Worm (Caenorhabditis elegans) whole organism, L1 larva: Measurements from ENCODE around the gene C50F4.1.

Experiments
- C04F5.9 ChIP-seq: sonication (generic microtip); optimal IDR thresholded peaks from 2 replicates; lab custom pipeline; 2016; ENCODE audit warnings: missing genetic modification characterization, missing compliant biosample characterization
- ceh-82 ChIP-seq, 3 experiments: fragments of 150-350 bp in 1 of 3; sonication (generic microtip) in 2 of 3; optimal IDR thresholded peaks; 2 replicates each; lab custom pipeline; 2014 to 2017; ENCODE audit warnings: missing biosample characterization in 3 of 3, missing genetic modification characterization in 3 of 3
- grh-1 ChIP-seq: fragments of 200-800 bp; sonication (Bioruptor generic); IDR thresholded peaks from 2 replicates; pipeline ENCODE4 v1.3.6; 2022; ENCODE audit warnings: missing genetic modification reagents, missing genetic modification characterization, missing compliant biosample characterization
- mdl-1 ChIP-seq, 2 experiments: fragments of 150-350 bp; optimal IDR thresholded peaks; 2 replicates each; lab custom pipeline; 2014 to 2017; ENCODE audit warnings: missing biosample characterization in 2 of 2, missing genetic modification characterization in 2 of 2, inconsistent platforms in 1 of 2
- pqm-1 ChIP-seq: sonication (generic microtip); optimal IDR thresholded peaks from 3 replicates; lab custom pipeline; 2017; ENCODE audit warnings: missing biosample characterization, missing genetic modification characterization
- zag-1 ChIP-seq: fragments of 150-350 bp; optimal IDR thresholded peaks from 2 replicates; lab custom pipeline; 2014; ENCODE audit warnings: missing biosample characterization, missing genetic modification characterization

DNA sequence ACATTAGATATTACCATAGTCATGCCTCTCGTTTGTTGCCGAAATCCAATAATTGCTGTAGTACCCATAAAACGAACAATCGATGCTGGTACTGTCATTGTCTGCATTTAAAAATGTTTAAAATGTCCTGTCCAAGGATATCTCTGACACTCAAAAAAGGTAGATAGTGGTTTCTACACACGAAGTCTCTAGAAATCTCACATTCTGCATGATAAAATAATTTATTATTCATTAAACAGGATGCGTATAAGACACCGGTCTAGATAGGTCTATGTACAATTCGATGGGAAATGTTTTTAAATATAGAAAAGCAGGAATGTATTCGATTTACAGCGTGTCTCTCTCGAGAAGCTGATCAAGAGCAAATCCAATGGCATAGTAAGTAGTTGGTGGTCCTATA is 13.0 kb downstream of the C50F4.1 start, which contains the start of gene C50F4.12:
- TF ChIP-seq C04F5.9 (no peak), pqm-1 (tag; lab: Kevin White, UChicago) (no peak), mdl-1 (tag; optimal IDR thresholded peaks at IDR 0.05; lab: Kevin White, UChicago) (no peak), ceh-82 (tag; optimal IDR thresholded peaks at IDR 0.05; lab: Kevin White, UChicago) (no peak), grh-1 (GFP tag; lab: Robert Waterston, UW) (no peak), zag-1 (no peak)
